Worm (Caenorhabditis elegans) whole organism, young adult: ENCODE results near the gene C08F8.3.

Source experiments
- B0336.3 ChIP-seq: fragments of 200-800 bp; sonication (Bioruptor generic); IDR thresholded peaks from 2 replicates; pipeline ENCODE4 v1.3.6; 2022; ENCODE audit warnings: missing genetic modification characterization, missing compliant biosample characterization
- C06A6.2 ChIP-seq: fragments of 200-800 bp; sonication (Bioruptor generic); conservative IDR thresholded peaks from 2 replicates; pipeline ENCODE4 v1.3.6; 2022; ENCODE audit warnings: missing genetic modification characterization, missing compliant biosample characterization
- C17E4.6 ChIP-seq: fragments of 200-800 bp; sonication (Bioruptor generic); IDR thresholded peaks from 2 replicates; pipeline ENCODE4 v1.3.6; 2022; ENCODE audit warnings: missing genetic modification reagents, missing genetic modification characterization, missing compliant biosample characterization
- D2030.7 ChIP-seq: fragments of 200-800 bp; sonication (Bioruptor generic); IDR thresholded peaks from 2 replicates; pipeline ENCODE4 v1.3.6; 2022; ENCODE audit warnings: missing genetic modification reagents, missing genetic modification characterization, missing compliant biosample characterization
- F10E7.11 ChIP-seq: sonication (generic microtip); optimal IDR thresholded peaks from 2 replicates; lab custom pipeline; 2017; ENCODE audit warnings: mild to moderate bottlenecking, missing genetic modification characterization, moderate library complexity, missing compliant biosample characterization
- F23B12.7 ChIP-seq: sonication (generic microtip); optimal IDR thresholded peaks from 2 replicates; lab custom pipeline; 2017; ENCODE audit warnings: missing genetic modification characterization, mild to moderate bottlenecking, missing compliant biosample characterization, antibody characterized with exemption, moderate library complexity; ENCODE audit not compliant: insufficient read depth
- F39B2.1 ChIP-seq: fragments of 200-800 bp; sonication (Bioruptor generic); IDR thresholded peaks from 2 replicates; pipeline ENCODE4 v1.3.6; 2022; ENCODE audit warnings: missing genetic modification reagents, missing genetic modification characterization, missing compliant biosample characterization
- F49E8.2 ChIP-seq: sonication (generic microtip); optimal IDR thresholded peaks from 3 replicates; lab custom pipeline; 2017; ENCODE audit warnings: missing genetic modification characterization, mild to moderate bottlenecking, missing compliant biosample characterization, antibody characterized with exemption, moderate library complexity; ENCODE audit not compliant: insufficient read depth
- F57A8.1 ChIP-seq: fragments of 200-800 bp; sonication (Bioruptor generic); optimal IDR thresholded peaks from 2 replicates; lab custom pipeline; 2018; ENCODE audit warnings: mild to moderate bottlenecking, missing genetic modification characterization, moderate library complexity, missing compliant biosample characterization
- T26A5.8 ChIP-seq: sonication (generic microtip); optimal IDR thresholded peaks from 2 replicates; lab custom pipeline; 2016; ENCODE audit warnings: missing genetic modification characterization, missing compliant biosample characterization
- Y53G8AR.9 ChIP-seq: fragments of 200-800 bp; sonication (Bioruptor generic); conservative IDR thresholded peaks from 2 replicates; pipeline ENCODE4 v1.3.6; 2022; ENCODE audit warnings: missing genetic modification reagents, missing genetic modification characterization, missing compliant biosample characterization
- Y56A3A.18 ChIP-seq: fragments of 200-800 bp; sonication (Bioruptor generic); IDR thresholded peaks from 2 replicates; pipeline ENCODE4 v1.3.6; 2022; ENCODE audit warnings: missing genetic modification reagents, missing genetic modification characterization, missing compliant biosample characterization
- ZK185.1 ChIP-seq: sonication (generic microtip); optimal IDR thresholded peaks from 2 replicates; lab custom pipeline; 2016; ENCODE audit warnings: mild to moderate bottlenecking, missing genetic modification characterization, missing compliant biosample characterization; ENCODE audit not compliant: poor library complexity, severe bottlenecking
- ama-1 ChIP-seq, 3 experiments: fragments of 150-350 bp in 1 of 3; sonication (generic microtip) in 2 of 3; optimal IDR thresholded peaks; 2 replicates each; lab custom pipeline; 2014 to 2018; ENCODE audit warnings: missing biosample characterization in 2 of 3, missing genetic modification characterization in 2 of 3, missing genetic modification reagents in 2 of 3
- cebp-1 ChIP-seq, 2 experiments: fragments of 200-800 bp in 1 of 2; sonication (Bioruptor generic) in 1 of 2; sonication (generic microtip) in 1 of 2; IDR thresholded peaks in 1 of 2; optimal IDR thresholded peaks in 1 of 2; 2 replicates each; pipeline versions ENCODE4 v1.3.6 to Lab custom; 2017 to 2022; ENCODE audit warnings: missing compliant biosample characterization in 2 of 2, missing genetic modification characterization in 2 of 2, mild to moderate bottlenecking in 1 of 2, missing genetic modification reagents in 1 of 2, moderate library complexity in 1 of 2
- ceh-100 ChIP-seq: fragments of 200-800 bp; sonication (Bioruptor generic); IDR thresholded peaks from 2 replicates; pipeline ENCODE4 v1.3.6; 2022; ENCODE audit warnings: missing genetic modification reagents, missing genetic modification characterization, missing compliant biosample characterization
- ceh-27 ChIP-seq: fragments of 200-800 bp; sonication (Bioruptor generic); optimal IDR thresholded peaks from 2 replicates; lab custom pipeline; 2018; ENCODE audit warnings: mild to moderate bottlenecking, missing genetic modification characterization, moderate library complexity, missing compliant biosample characterization
- ceh-79 ChIP-seq: sonication (generic microtip); optimal IDR thresholded peaks from 2 replicates; lab custom pipeline; 2017; ENCODE audit warnings: mild to moderate bottlenecking, missing genetic modification characterization, missing compliant biosample characterization
- dpl-1 ChIP-seq: fragments of 150-350 bp; optimal IDR thresholded peaks from 2 replicates; lab custom pipeline; 2014; ENCODE audit warnings: missing biosample characterization, missing genetic modification reagents, missing genetic modification characterization
- ekl-4 ChIP-seq: fragments of 200-800 bp; sonication (Bioruptor generic); IDR thresholded peaks from 2 replicates; pipeline ENCODE4 v1.3.6; 2022; ENCODE audit warnings: missing genetic modification reagents, missing genetic modification characterization, missing compliant biosample characterization
- gei-17 ChIP-seq: fragments of 200-800 bp; sonication (Bioruptor generic); optimal IDR thresholded peaks from 2 replicates; lab custom pipeline; 2018; ENCODE audit warnings: mild to moderate bottlenecking, missing genetic modification characterization, missing compliant biosample characterization
- hsf-1 ChIP-seq: fragments of 200-800 bp; sonication (Bioruptor generic); IDR thresholded peaks from 2 replicates; pipeline ENCODE4 v1.3.6; 2022; ENCODE audit warnings: missing genetic modification reagents, missing genetic modification characterization, missing compliant biosample characterization
- let-526 ChIP-seq: fragments of 200-800 bp; sonication (Bioruptor generic); IDR thresholded peaks from 2 replicates; pipeline ENCODE4 v1.3.6; 2022; ENCODE audit warnings: missing genetic modification reagents, missing genetic modification characterization, missing compliant biosample characterization
- lin-35 ChIP-seq, 3 experiments: fragments of 150-350 bp in 2 of 3; sonication (generic microtip) in 1 of 3; optimal IDR thresholded peaks; 2 replicates each; lab custom pipeline; 2014 to 2018; ENCODE audit warnings: missing biosample characterization in 3 of 3, missing genetic modification characterization in 3 of 3, missing genetic modification reagents in 3 of 3
- lsl-1 ChIP-seq: fragments of 200-800 bp; sonication (Bioruptor generic); optimal IDR thresholded peaks from 2 replicates; lab custom pipeline; 2018; ENCODE audit warnings: mild to moderate bottlenecking, missing genetic modification characterization, moderate library complexity, missing compliant biosample characterization
- pbrm-1 ChIP-seq: fragments of 200-800 bp; sonication (Bioruptor generic); IDR thresholded peaks from 2 replicates; pipeline ENCODE4 v1.3.6; 2022; ENCODE audit warnings: missing genetic modification reagents, missing genetic modification characterization, missing compliant biosample characterization
- rcor-1 ChIP-seq: fragments of 200-800 bp; sonication (Bioruptor generic); IDR thresholded peaks from 2 replicates; pipeline ENCODE4 v1.3.6; 2022; ENCODE audit warnings: missing genetic modification reagents, missing genetic modification characterization, missing compliant biosample characterization
- repo-1 ChIP-seq: sonication (generic microtip); optimal IDR thresholded peaks from 2 replicates; lab custom pipeline; 2017; ENCODE audit warnings: mild to moderate bottlenecking, missing genetic modification characterization, missing compliant biosample characterization
- unc-130 ChIP-seq: sonication (generic microtip); optimal IDR thresholded peaks from 2 replicates; lab custom pipeline; 2016; ENCODE audit warnings: missing genetic modification reagents, missing genetic modification characterization, missing compliant biosample characterization
- unc-62 ChIP-seq: fragments of 150-350 bp; optimal IDR thresholded peaks from 2 replicates; lab custom pipeline; 2014; ENCODE audit warnings: missing biosample characterization, missing genetic modification reagents, missing genetic modification characterization
- ztf-3 ChIP-seq: fragments of 200-800 bp; sonication (Bioruptor generic); optimal IDR thresholded peaks from 2 replicates; lab custom pipeline; 2018; ENCODE audit warnings: mild to moderate bottlenecking, missing genetic modification characterization, missing compliant biosample characterization

C08F8.3 gene

DNA sequence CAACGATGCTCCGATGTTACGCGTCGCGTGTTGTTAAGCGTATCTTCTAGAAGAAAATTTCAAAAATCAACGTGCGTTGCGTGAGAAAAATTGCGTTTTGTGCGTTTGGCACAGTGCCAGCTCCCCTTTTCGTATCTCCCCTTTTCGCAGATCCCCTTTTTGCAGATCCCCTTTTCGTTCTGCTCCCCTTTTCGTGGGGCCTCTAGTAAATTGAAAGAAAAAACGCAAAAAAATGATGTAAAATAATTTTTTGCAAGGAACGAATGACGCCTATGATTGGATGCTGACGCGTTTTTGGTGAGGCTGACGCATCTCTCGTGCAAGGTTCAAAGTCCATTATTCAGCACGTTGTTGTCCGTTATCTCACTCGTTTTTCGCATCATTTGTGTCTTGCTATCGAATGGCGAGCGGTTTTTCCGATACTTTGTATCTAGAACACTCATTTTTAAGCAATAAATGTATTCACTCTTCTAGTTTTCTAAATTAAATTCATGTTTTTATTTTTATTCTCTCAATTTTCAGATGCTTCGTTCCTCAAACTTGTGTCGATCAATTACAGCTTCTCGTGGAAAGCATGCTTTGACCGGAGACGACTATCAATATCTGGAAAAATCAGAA is 24.4 kb downstream of the C08F8.3 start, which contains the start of gene cpt-2 (continued):
- TF ChIP-seq hsf-1 (GFP tag; lab: Robert Waterston, UW) (peak; percentile 87), unc-130 (GFP tag; lab: Kevin White, UChicago) (peak; percentile 41)
- TF ChIP-seq, all 124 proteins: peak for 68; not testable (repeated sequence) for 56

DNA sequence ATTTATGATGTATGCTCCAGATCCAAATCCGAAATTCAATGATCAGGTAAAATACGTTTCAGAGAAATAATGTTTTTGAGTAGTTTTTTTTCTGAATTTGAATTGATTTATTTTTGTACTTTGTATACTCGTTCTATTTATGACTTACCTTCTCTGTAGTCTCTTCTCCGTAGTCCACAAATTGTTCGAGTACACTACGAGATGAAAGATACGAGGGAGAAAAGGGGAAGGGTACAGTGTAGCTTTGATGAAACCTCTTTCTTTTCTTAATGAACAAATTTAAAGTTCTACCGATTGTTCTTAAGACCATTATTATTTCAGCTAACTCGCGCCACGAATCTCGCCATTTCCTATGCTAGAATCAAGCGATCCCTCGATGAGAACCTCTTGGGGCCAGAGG is 25.2 kb downstream of the C08F8.3 start:
- TF ChIP-seq repo-1, result no peak
- TF ChIP-seq F49E8.2, result no peak
- no peak for TF ChIP-seq F57A8.1 (GFP tag; lab: Kevin White, UChicago)
- no peak for TF ChIP-seq ZK185.1 (tag; lab: Kevin White, UChicago)
- TF ChIP-seq pbrm-1, result no peak
- no peak for TF ChIP-seq T26A5.8
- no peak for TF ChIP-seq D2030.7 (GFP tag; lab: Robert Waterston, UW)
- no peak for TF ChIP-seq F10E7.11 (tag; lab: Kevin White, UChicago)
- no peak for TF ChIP-seq F23B12.7 (tag; lab: Kevin White, UChicago)
- no peak for TF ChIP-seq lsl-1
- TF ChIP-seq unc-62 (GFP tag; lab: Kevin White, UChicago), result no peak
- TF ChIP-seq lin-35 (GFP tag; optimal IDR thresholded peaks at IDR 0.05; lab: Kevin White, UChicago), result no peak
- TF ChIP-seq dpl-1 (GFP tag; lab: Kevin White, UChicago), result no peak
- no peak for TF ChIP-seq B0336.3
- TF ChIP-seq ceh-79, result no peak
- no peak for TF ChIP-seq let-526 (GFP tag; lab: Robert Waterston, UW)
- TF ChIP-seq ceh-27 (GFP tag; lab: Kevin White, UChicago), result no peak
- TF ChIP-seq ceh-100 (GFP tag; lab: Robert Waterston, UW), result no peak
- no peak for TF ChIP-seq rcor-1 (GFP tag; lab: Robert Waterston, UW)

DNA sequence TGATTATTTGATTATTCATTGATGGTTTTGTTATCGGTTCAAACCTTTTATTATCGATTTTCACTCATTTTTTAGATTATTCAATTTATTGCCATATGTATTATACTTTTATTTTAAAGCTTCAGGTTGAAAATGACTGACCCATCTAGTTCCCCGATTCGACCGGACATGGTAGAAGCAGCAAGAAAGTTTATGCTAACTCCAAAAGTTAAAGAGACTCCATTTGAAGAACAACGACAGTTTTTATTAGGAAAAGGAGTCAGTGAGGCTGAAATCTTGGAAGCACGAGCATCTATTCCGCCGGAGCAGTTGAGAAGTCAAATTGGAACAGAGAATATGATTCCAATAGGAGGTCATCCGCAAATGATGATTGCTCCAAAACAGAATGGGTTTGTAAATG is 28.2 kb downstream of the C08F8.3 start, which contains the start of gene prx-14:
prx-14 (plus strand) TSS at position 120 of the 400 bp plus-strand sequence.
- TF ChIP-seq Y53G8AR.9 (peak; percentile 60), ekl-4 (GFP tag; lab: Robert Waterston, UW) (0 out of 2 replicates have a peak, but pooled peaks have one; percentile 7), F39B2.1 (GFP tag; lab: Robert Waterston, UW) (no peak), ama-1 (optimal IDR thresholded peaks at IDR 0.05; lab: Kevin White, UChicago) (no peak), ama-1 (GFP tag; optimal IDR thresholded peaks at IDR 0.05; lab: Kevin White, UChicago) (no peak), repo-1 (peak; percentile 52), C06A6.2 (GFP tag; lab: Robert Waterston, UW) (no peak), Y56A3A.18 (GFP tag; lab: Robert Waterston, UW) (0 out of 2 replicates have a peak, but pooled peaks have one; percentile 31), B0336.3 (peak; percentile 67), C17E4.6 (GFP tag; lab: Robert Waterston, UW) (0 out of 2 replicates have a peak, but pooled peaks have one; percentile 42), gei-17 (GFP tag; lab: Kevin White, UChicago) (peak; percentile 2)

DNA sequence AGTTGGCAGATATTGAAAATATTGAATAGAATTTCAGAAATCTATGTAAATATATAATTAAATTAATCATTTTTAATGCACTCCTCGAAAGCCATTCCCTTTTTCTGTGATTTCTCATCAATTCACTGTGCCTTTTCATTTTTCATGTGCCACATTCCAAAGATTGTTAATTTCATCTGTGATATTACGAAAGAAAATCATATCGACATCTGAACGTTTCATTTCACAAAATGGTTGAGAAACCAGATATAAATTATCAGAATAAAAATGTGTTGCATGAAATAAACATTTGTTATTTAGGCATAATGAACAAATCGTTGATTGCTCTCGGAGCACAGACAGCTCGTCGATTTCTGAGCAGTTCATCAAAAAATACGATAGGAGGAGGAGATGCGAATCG is 29.1 kb downstream of the C08F8.3 start, which contains the start of gene nuaf-3:
nuaf-3 (plus strand) TSS at position 301 of the 400 bp plus-strand sequence.
- no peak for TF ChIP-seq ztf-3 (GFP tag; lab: Kevin White, UChicago)
- TF ChIP-seq cebp-1 (GFP tag; IDR thresholded peaks at IDR 0.05; lab: Robert Waterston, UW), result no peak
- peak; percentile 0 for TF ChIP-seq cebp-1 (tag; optimal IDR thresholded peaks at IDR 0.05; lab: Kevin White, UChicago)
